Worm (Caenorhabditis elegans) whole organism, dauer: ENCODE results near the gene F15E6.4.

Source experiments
- unc-62 ChIP-seq: sonication (generic microtip); optimal IDR thresholded peaks from 2 replicates; lab custom pipeline; 2017; ENCODE audit warnings: missing biosample characterization, missing genetic modification reagents, missing genetic modification characterization

F15E6.4 gene

DNA sequence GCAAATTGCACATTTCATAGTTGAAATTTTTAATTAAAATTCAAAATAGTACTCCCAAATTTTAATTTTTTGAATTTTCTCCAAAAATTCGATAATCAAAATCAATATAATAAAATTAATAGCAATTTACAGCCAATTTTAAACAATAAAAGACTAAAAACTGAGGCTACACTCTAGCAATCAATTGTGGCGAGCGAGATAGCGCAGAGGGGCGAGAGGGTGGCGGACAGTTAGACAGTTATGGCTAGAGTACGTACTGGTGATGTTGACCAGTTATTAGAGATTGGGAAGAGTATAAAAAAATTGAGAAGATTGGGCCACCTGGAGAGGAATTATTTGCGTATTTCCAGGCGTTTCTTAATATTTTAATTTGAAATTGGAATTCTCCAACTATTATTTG lies 13.6 kb upstream of the F15E6.4 start, which contains the start of gene nhr-78:
nhr-78 (minus strand) TSS at position 182 of the 400 bp plus-strand sequence.
- no peak for TF ChIP-seq unc-62 (GFP tag; lab: Kevin White, UChicago)

DNA sequence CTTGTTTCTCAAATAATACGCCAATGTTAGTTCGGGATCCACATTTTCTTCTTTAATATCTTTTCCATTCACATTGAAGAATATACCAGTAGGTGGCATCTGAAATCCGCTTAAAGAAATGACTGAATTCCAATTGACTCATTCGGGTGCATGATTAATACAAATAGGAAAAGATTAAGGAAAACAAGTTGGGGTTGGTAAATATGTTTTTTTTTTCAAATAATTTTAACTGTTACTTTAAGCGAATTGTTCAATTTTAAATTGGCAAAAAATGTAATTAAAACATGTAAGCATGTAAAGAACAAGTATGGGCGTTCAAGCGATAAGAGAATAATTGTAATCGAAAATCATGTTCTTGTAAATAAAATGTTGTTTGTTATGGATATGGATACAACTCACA lies 7.3 kb upstream of the F15E6.4 start, which contains the start of gene F15E6.6:
F15E6.6 (minus strand) TSS at position 101 of the 400 bp plus-strand sequence.
- TF ChIP-seq unc-62 (GFP tag; lab: Kevin White, UChicago) = no peak

DNA sequence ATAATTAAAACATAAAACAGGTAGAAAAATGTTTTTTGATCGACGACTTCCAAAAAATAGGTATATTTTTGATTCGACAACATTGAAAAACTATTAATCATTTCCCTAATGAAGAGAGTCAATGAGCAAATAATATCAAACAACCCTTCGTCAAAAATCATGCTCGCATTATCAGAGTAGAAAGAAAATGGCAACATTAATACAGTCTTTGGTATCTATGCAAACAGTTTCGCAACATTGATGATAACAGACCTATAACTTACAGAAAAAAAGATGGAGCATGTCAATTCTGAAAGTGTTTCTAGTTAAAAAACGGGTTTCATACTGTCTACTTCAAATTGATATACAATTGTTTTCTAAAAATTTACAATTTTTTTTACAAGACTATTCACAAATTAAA lies 6.3 kb upstream of the F15E6.4 start:
- no peak for TF ChIP-seq unc-62 (GFP tag; lab: Kevin White, UChicago)

DNA sequence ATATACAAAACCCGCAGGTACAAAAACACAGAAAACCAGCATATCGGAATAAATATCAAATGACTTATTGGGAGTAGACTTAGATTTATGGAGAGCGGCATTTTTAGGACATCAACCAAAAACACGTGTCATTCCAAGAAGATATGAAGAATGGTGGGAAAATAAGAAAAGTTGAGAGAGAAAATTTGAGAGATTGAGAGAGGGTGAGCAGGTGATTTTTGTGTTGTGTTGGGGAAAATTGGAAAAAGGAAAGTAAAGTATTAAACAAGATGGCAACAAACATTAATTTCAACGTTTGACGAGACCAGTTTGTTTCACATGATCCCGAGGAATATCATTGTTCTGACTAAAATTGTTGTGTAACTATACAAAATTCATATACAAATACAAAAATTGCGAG lies 2.9 kb upstream of the F15E6.4 start, which contains the start of gene srv-4:
srv-4 (minus strand) TSS at position 101 of the 400 bp plus-strand sequence.
- no peak for TF ChIP-seq unc-62 (GFP tag; lab: Kevin White, UChicago)

DNA sequence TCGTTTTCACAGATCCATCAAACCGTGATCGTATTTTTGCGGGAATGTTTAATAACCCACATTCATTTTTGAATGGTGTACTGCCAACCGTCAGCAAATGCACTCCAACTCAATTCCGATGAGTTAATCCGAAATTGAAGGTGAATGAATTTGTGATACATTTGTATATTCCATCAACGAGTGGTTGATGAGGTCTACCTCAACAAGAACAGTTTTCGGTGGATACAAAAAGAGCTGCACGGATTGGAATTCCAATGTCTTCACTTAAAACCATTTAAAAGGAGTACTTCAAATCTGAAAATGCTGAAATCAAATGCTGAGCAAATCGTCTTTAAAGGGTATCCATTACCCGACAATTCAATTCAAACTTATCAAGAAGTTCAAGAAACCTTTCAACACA lies 2.0 kb upstream of the F15E6.4 start, which contains the start of gene F15E6.5:
F15E6.5 (plus strand) TSS at position 301 of the 400 bp plus-strand sequence.
- no peak for TF ChIP-seq unc-62 (GFP tag; lab: Kevin White, UChicago)

DNA sequence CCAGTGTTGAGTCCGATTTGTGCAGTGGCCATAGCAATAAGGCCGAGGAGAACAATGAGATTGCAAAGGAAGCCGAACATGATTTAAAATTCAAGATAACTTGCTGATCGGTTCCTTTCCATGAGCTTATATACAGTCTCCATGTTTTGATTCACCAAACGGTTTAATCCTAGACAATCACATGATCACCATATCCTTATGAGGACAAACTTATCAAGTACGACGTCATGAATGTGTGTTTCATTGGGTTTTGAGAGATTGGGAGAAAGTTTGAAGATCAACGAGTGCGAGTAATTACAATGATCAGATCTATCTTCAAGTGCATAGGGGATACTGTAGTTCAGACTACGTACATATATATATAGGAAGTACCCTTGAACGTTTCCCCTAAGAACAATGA lies 802 bp upstream of the F15E6.4 start, which contains the start of gene dct-7:
dct-7 (minus strand) TSS at position 101 of the 400 bp plus-strand sequence.
- TF ChIP-seq unc-62 (GFP tag; lab: Kevin White, UChicago) = no peak

DNA sequence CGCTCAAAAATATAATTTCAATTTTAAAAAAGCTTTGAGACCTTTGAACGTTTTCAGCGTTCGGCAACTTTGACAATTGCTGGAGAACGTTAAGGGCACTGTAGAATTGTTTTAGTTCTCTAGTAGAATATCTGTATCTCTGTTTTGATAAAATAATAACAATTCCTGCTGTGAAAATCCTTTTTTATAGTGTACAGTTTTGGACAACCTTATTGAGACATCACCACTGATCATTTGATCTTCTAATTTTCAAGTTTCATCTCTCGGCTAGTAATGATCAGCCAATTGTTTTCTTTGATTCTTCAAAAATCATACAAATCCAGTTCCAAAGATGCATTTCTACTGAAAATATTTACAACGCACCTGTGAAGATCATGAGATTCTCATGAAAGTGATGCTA lies 1.3 kb downstream of the F15E6.4 start, which contains the start of gene F15E6.10:
F15E6.10 (plus strand) TSS at position 301 of the 400 bp plus-strand sequence.
- TF ChIP-seq unc-62 (GFP tag; lab: Kevin White, UChicago) = no peak

DNA sequence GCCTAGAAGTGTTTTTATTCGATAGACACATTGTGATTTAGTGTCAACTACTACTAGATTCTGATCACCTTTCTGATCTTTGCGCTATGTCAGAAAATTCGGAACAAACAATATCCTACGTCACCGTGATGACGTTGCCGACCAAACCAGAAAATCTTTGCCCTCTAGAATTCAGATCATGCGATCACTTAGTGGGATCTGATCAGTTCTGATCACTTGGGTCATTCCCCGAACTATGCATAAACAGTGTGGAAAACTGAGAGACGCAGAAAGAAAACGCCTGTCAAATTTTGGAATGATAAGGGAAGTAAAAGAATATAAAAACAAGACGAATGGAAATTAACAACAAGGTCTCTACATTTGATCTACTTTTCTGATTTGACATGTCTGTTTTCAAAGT lies 3.3 kb downstream of the F15E6.4 start, which contains the start of gene F15E6.3:
F15E6.3 (plus strand) TSS at position 344 of the 400 bp plus-strand sequence.
- TF ChIP-seq unc-62 (GFP tag; lab: Kevin White, UChicago) = no peak

DNA sequence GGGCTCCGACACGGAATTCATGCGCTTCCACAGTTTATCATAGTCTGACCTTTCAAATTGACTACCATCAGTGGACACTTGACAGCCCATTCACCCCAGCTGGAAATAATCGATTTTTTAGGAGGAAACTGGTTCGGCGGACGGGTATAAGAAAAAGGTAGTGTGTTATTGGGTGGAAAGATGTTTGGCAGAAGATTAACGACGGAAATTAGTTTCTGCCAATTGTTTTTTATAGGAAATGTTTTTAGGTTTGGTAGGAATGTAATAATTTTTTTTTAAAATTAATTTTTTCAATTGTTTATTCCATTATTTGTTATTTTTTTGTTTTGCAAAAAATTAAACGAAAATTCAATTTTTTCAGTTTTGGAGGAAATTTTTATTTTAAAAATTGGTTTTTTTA lies 7.7 kb downstream of the F15E6.4 start, which contains the start of gene F15E6.9:
F15E6.9 (minus strand) TSS at position 101 of the 400 bp plus-strand sequence.
- TF ChIP-seq unc-62 (GFP tag; lab: Kevin White, UChicago) = no peak

DNA sequence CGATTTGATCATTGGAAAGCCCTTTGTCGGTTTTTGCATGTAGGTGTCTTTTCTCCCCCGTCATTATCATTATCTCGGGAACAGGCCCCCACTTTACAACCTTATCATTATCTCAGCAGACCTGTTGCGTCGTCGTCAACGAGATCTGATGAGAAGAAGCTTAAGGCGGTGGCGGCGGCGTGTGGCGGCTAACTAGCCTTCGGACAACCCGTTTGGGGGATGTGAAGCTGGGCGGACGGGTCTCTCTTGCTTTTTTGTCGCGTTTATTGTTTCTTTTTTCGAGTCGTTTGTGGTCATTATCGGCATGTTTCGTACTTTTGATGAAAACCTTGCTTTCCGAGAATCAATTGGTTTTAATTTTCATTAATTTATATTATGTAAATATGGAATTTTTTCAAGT lies 8.7 kb downstream of the F15E6.4 start:
- TF ChIP-seq unc-62 (GFP tag; lab: Kevin White, UChicago) = no peak

DNA sequence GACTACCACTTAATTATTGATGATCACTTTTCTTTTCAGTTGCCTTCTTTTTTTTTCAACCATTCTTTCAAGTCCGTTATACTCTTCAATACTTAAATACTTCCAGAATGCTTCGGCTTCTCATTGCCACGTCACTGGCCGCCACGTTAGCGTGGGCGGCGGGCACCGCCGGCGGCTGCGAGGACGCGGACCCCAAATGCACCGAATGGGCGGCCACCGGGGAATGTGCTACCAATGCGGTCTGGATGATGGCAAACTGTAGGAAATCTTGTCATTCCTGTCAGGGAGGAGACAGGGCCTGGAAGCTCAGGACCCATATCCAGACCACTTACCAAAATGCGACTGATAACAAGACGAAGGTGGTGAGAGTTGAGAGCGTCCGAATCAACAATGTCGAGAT lies 9.9 kb downstream of the F15E6.4 start, which contains the start of gene lgc-22:
lgc-22 (plus strand) TSS at position 105 of the 400 bp plus-strand sequence.
- TF ChIP-seq unc-62 (GFP tag; lab: Kevin White, UChicago) = no peak

DNA sequence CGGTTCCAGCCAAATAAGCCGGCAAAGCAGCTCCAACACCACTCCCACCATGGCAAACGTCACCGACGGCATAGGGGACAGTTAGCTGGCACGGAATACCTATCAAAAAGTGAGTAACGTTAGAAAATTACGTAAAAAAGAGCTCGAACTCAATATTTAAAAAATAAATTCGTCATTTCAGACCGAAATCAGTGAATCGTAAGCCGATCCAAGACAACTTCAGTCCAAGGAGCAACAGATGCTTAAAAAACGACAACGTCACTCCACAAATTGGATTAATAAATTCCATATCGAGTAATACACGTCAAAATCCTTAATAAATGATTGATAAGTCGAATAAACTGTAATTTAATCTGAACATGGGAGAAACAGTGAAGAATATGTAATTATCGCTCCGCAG lies 15.0 kb downstream of the F15E6.4 start:
- TF ChIP-seq unc-62 (GFP tag; lab: Kevin White, UChicago) = no peak

DNA sequence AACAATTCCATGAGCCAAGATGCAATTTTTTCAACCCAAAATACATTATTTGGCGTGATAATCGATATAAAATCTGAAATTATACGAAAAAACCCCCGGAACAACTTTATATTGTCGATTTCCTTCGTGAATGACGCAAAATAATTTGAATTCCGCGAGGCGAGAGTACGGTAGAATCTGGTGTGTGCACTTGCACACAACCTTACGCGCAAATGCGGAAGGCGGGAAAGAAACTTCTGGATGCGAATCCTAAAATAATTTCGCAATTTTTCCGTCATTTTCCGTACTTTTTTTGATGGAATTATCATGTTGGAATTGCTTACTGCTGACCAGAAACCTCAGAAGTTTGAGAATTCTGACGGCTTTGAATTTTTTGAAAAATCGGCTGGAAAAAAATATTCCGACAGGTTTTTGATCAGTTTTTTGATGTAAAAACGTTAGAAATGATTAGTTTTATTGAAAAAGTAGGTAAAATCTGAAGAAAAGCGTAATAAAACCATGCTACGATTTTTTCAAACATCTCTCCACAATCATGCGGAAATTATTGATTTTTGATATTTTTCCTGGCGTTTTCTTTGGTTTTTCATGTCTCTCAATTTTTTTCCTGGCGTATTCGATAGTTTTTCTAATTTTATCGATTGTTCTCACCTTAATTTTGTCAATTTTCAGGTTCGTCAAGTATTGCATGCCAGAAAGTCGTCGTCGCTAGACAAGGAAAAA lies 16.1 kb downstream of the F15E6.4 start, which contains the start of gene set-9:
set-9 (plus strand) TSS at position 670 of the 720 bp plus-strand sequence.
- TF ChIP-seq unc-62 (GFP tag; lab: Kevin White, UChicago) = no peak

DNA sequence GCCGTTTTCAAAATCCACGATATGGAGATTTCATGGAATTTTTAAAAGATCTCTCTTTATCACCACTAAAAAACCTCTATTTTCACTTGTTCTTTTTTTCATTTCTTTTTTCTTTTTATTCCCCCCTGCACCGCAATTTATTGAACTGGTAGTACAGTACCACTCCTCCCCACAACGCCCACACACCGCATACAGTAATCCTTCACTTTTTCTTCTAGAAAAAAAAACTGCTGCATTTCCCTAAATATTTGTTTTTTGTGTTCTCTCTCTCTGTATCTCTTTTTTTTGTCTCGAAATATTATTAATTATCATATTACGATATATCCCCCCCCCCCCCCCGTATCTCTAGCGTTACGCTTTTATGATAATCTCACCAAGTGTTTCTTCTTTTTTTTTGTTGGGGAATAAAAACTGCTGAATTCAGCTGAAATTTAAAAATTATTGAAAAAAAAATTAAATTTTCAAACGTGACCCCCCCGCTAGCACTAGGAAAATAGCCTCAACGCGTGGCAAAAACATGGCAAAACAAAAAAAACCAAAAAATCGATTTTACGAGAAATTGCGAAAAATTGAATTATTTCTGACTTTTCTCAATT lies 25.6 kb downstream of the F15E6.4 start, which contains the start of gene Y24D9B.1:
Y24D9B.1 (plus strand) TSS at position 546 of the 596 bp plus-strand sequence.
- no peak for TF ChIP-seq unc-62 (GFP tag; lab: Kevin White, UChicago)

DNA sequence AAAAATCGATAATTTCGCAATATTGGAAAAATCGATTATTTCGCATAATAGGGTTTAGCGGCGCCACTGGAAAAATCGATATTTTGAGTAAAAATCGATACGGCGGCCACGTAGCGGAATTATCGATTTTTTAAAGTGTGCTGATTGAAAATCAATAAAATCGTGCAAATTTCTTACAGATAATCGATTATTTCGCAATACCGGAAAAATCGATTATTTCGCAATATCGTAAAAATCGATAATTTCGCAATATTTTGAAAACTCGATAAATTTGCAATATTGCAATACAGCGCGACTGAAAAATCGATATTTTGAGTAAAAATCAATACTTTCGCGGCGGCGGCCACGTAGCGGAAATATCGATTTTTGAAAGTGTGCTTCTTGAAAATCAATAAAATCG lies 26.4 kb downstream of the F15E6.4 start:
- no peak for TF ChIP-seq unc-62 (GFP tag; lab: Kevin White, UChicago)

DNA sequence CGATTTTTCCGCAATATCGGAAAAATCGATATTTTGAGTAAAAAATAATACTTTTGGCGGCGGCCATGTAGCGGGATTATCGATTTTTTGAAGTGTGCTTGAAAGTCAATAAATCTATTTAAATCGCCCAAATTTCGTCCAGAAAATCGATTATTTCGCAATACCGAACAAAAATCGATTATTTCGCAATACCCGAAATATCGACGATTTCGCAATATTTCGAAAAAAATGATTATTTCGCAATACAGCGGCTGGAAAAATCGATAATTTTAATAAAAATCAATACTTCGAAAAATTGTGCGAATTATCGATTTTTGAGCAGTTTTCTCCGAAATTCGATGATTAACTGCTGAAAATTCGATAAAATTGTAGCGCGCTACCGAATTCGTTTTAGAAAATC lies 26.8 kb downstream of the F15E6.4 start:
- no peak for TF ChIP-seq unc-62 (GFP tag; lab: Kevin White, UChicago)
